Worm (Caenorhabditis elegans) whole organism, late embryonic: ENCODE data around the gene ttbk-5.

Experiments used
- C38D4.7 ChIP-seq: fragments of 200-800 bp; sonication (Bioruptor generic); optimal IDR thresholded peaks from 2 replicates; lab custom pipeline; 2018; ENCODE audit warnings: mild to moderate bottlenecking, missing genetic modification characterization, moderate library complexity, missing compliant biosample characterization
- T23F11.4 ChIP-seq: fragments of 200-800 bp; sonication (Bioruptor generic); optimal IDR thresholded peaks from 2 replicates; lab custom pipeline; 2018; ENCODE audit warnings: mild to moderate bottlenecking, missing genetic modification characterization, missing compliant biosample characterization
- Y22D7AL.16 ChIP-seq: sonication (generic microtip); optimal IDR thresholded peaks from 2 replicates; lab custom pipeline; 2016; ENCODE audit warnings: missing genetic modification characterization, missing compliant biosample characterization
- ahr-1 ChIP-seq: sonication (generic microtip); optimal IDR thresholded peaks from 2 replicates; lab custom pipeline; 2016; ENCODE audit warnings: missing genetic modification characterization, missing compliant biosample characterization
- ama-1 ChIP-seq: fragments of 150-350 bp; optimal IDR thresholded peaks from 2 replicates; lab custom pipeline; 2014
- ceh-18 ChIP-seq: sonication (generic microtip); optimal IDR thresholded peaks from 2 replicates; lab custom pipeline; 2016; ENCODE audit warnings: missing genetic modification characterization, missing compliant biosample characterization
- ceh-19 ChIP-seq: fragments of 200-800 bp; sonication (Bioruptor generic); optimal IDR thresholded peaks from 2 replicates; lab custom pipeline; 2018; ENCODE audit warnings: mild to moderate bottlenecking, missing genetic modification characterization, missing compliant biosample characterization
- ceh-2 ChIP-seq: sonication (generic microtip); optimal IDR thresholded peaks from 2 replicates; lab custom pipeline; 2016; ENCODE audit warnings: missing genotype, missing genetic modification characterization, missing compliant biosample characterization
- ceh-24 ChIP-seq: sonication (generic microtip); optimal IDR thresholded peaks from 2 replicates; lab custom pipeline; 2016; ENCODE audit warnings: mild to moderate bottlenecking, missing genetic modification characterization, missing compliant biosample characterization
- ceh-30 ChIP-seq: fragments of 150-350 bp; optimal IDR thresholded peaks from 2 replicates; lab custom pipeline; 2014; ENCODE audit warnings: missing biosample characterization, missing genetic modification characterization
- ceh-48 ChIP-seq: sonication (generic microtip); optimal IDR thresholded peaks from 2 replicates; lab custom pipeline; 2016; ENCODE audit warnings: missing genetic modification characterization, inconsistent platforms, missing compliant biosample characterization
- ceh-9 ChIP-seq: sonication (generic microtip); optimal IDR thresholded peaks from 2 replicates; lab custom pipeline; 2016; ENCODE audit warnings: mild to moderate bottlenecking, missing genetic modification characterization, inconsistent platforms, missing compliant biosample characterization
- dve-1 ChIP-seq: sonication (generic microtip); optimal IDR thresholded peaks from 2 replicates; lab custom pipeline; 2017; ENCODE audit warnings: antibody characterized with exemption, mild to moderate bottlenecking, missing genetic modification characterization, missing compliant biosample characterization
- elt-2 ChIP-seq: sonication (generic microtip); optimal IDR thresholded peaks from 2 replicates; lab custom pipeline; 2016; ENCODE audit warnings: missing genetic modification reagents, missing genetic modification characterization, missing compliant biosample characterization
- elt-4 ChIP-seq: sonication (generic microtip); optimal IDR thresholded peaks from 2 replicates; lab custom pipeline; 2016; ENCODE audit warnings: missing genetic modification characterization, missing compliant biosample characterization
- eyg-1 ChIP-seq: sonication (generic microtip); optimal IDR thresholded peaks from 2 replicates; lab custom pipeline; 2016; ENCODE audit warnings: missing genotype, missing genetic modification characterization, missing compliant biosample characterization
- fax-1 ChIP-seq: sonication (generic microtip); optimal IDR thresholded peaks from 2 replicates; lab custom pipeline; 2016; ENCODE audit warnings: missing genotype, missing genetic modification characterization, missing compliant biosample characterization
- fkh-6 ChIP-seq: sonication (generic microtip); optimal IDR thresholded peaks from 2 replicates; lab custom pipeline; 2016; ENCODE audit warnings: missing genetic modification characterization, missing compliant biosample characterization
- gmeb-2 ChIP-seq: sonication (generic microtip); optimal IDR thresholded peaks from 2 replicates; lab custom pipeline; 2016; ENCODE audit warnings: missing genetic modification characterization, inconsistent platforms, missing compliant biosample characterization
- hlh-13 ChIP-seq: fragments of 200-800 bp; sonication (Bioruptor generic); optimal IDR thresholded peaks from 2 replicates; lab custom pipeline; 2018; ENCODE audit warnings: mild to moderate bottlenecking, missing genetic modification characterization, missing compliant biosample characterization
- hlh-15 ChIP-seq: sonication (generic microtip); optimal IDR thresholded peaks from 2 replicates; lab custom pipeline; 2016; ENCODE audit warnings: missing genetic modification characterization, missing compliant biosample characterization
- hlh-30 ChIP-seq: sonication (generic microtip); optimal IDR thresholded peaks from 2 replicates; lab custom pipeline; 2017; ENCODE audit warnings: antibody characterized with exemption, missing genetic modification characterization, missing compliant biosample characterization; ENCODE audit not compliant: insufficient read depth
- hlh-6 ChIP-seq: sonication (generic microtip); optimal IDR thresholded peaks from 2 replicates; lab custom pipeline; 2016; ENCODE audit warnings: missing genotype, missing genetic modification characterization, missing compliant biosample characterization
- hlh-8 ChIP-seq: sonication (generic microtip); optimal IDR thresholded peaks from 2 replicates; lab custom pipeline; 2016; ENCODE audit warnings: missing genotype, missing genetic modification characterization, missing compliant biosample characterization
- lim-6 ChIP-seq: sonication (generic microtip); optimal IDR thresholded peaks from 2 replicates; lab custom pipeline; 2016; ENCODE audit warnings: missing genetic modification characterization, missing compliant biosample characterization
- lin-11 ChIP-seq: fragments of 200-800 bp; sonication (Bioruptor generic); optimal IDR thresholded peaks from 2 replicates; lab custom pipeline; 2018; ENCODE audit warnings: mild to moderate bottlenecking, missing genetic modification characterization, missing compliant biosample characterization
- madf-2 ChIP-seq: sonication (generic microtip); optimal IDR thresholded peaks from 2 replicates; lab custom pipeline; 2017; ENCODE audit warnings: missing genetic modification characterization, missing compliant biosample characterization
- nhr-11 ChIP-seq: fragments of 150-350 bp; optimal IDR thresholded peaks from 2 replicates; lab custom pipeline; 2014; ENCODE audit warnings: missing biosample characterization, missing genetic modification characterization
- nhr-232 ChIP-seq: sonication (generic microtip); optimal IDR thresholded peaks from 2 replicates; lab custom pipeline; 2016; ENCODE audit warnings: missing genetic modification characterization, missing compliant biosample characterization
- npax-4 ChIP-seq: sonication (generic microtip); optimal IDR thresholded peaks from 2 replicates; lab custom pipeline; 2016; ENCODE audit warnings: missing genetic modification characterization, missing compliant biosample characterization
- odd-2 ChIP-seq: sonication (generic microtip); optimal IDR thresholded peaks from 2 replicates; lab custom pipeline; 2017; ENCODE audit warnings: antibody characterized with exemption, mild to moderate bottlenecking, missing genetic modification characterization, missing compliant biosample characterization
- pag-3 ChIP-seq: sonication (generic microtip); optimal IDR thresholded peaks from 2 replicates; lab custom pipeline; 2016; ENCODE audit warnings: missing compliant biosample characterization, missing genetic modification characterization, borderline replicate concordance
- pat-9 ChIP-seq: fragments of 200-800 bp; sonication (Bioruptor generic); optimal IDR thresholded peaks from 2 replicates; lab custom pipeline; 2018; ENCODE audit warnings: mild to moderate bottlenecking, missing genetic modification characterization, moderate library complexity, missing compliant biosample characterization
- pax-1 ChIP-seq: fragments of 150-350 bp; optimal IDR thresholded peaks from 2 replicates; lab custom pipeline; 2014; ENCODE audit warnings: missing biosample characterization, missing genetic modification characterization
- pros-1 ChIP-seq: fragments of 150-350 bp; optimal IDR thresholded peaks from 2 replicates; lab custom pipeline; 2014; ENCODE audit warnings: missing biosample characterization, missing genetic modification reagents, missing genetic modification characterization
- sdc-2 ChIP-seq: sonication (generic microtip); optimal IDR thresholded peaks from 2 replicates; lab custom pipeline; 2016; ENCODE audit warnings: missing genotype, missing genetic modification characterization, missing compliant biosample characterization
- sox-2 ChIP-seq: fragments of 200-800 bp; sonication (Bioruptor generic); IDR thresholded peaks from 2 replicates; pipeline ENCODE4 v1.3.6; 2022; ENCODE audit warnings: missing genetic modification reagents, missing genetic modification characterization, missing compliant biosample characterization
- sox-4 ChIP-seq: sonication (generic microtip); optimal IDR thresholded peaks from 2 replicates; lab custom pipeline; 2017; ENCODE audit warnings: mild to moderate bottlenecking, missing genetic modification characterization, inconsistent platforms, missing compliant biosample characterization
- syd-9 ChIP-seq: sonication (generic microtip); optimal IDR thresholded peaks from 2 replicates; lab custom pipeline; 2016; ENCODE audit warnings: mild to moderate bottlenecking, missing genetic modification characterization, moderate library complexity, missing compliant biosample characterization
- tbx-7 ChIP-seq: sonication (generic microtip); optimal IDR thresholded peaks from 2 replicates; lab custom pipeline; 2016; ENCODE audit warnings: missing genotype, missing genetic modification characterization, missing compliant biosample characterization
- unc-42 ChIP-seq: sonication (generic microtip); optimal IDR thresholded peaks from 2 replicates; lab custom pipeline; 2016; ENCODE audit warnings: missing genotype, missing genetic modification characterization, missing compliant biosample characterization
- zip-5 ChIP-seq: sonication (generic microtip); optimal IDR thresholded peaks from 2 replicates; lab custom pipeline; 2016; ENCODE audit warnings: missing genetic modification characterization, missing compliant biosample characterization

The ttbk-5 gene

ce11 chrIV:10067541-10067940 is 22.9 kb upstream of the ttbk-5 start, which contains the start of gene cwn-2:
Gene cwn-2 (plus strand): TSS chrIV:10067816.
- TF ChIP-seq pros-1 (tag; lab: Kevin White, UChicago) (no peak), unc-42 (peak; percentile 11)

ce11 chrIV:10068266-10068665 is 22.2 kb upstream of the ttbk-5 start:
- TF ChIP-seq ceh-24, result no peak
- TF ChIP-seq ceh-9 (tag; lab: Kevin White, UChicago), result no peak
- no peak for TF ChIP-seq pros-1 (tag; lab: Kevin White, UChicago)
- no peak for TF ChIP-seq nhr-11 (tag; lab: Kevin White, UChicago)
- TF ChIP-seq eyg-1, result no peak
- TF ChIP-seq, all 69 proteins: peak for 0

- TF ChIP-seq pat-9 (no peak), Y22D7AL.16 (no peak), tbx-7 (no peak), ceh-2 (tag; lab: Kevin White, UChicago) (no peak), lim-6 (no peak)
Measured at ce11 chrIV:10072527-10072926, 17.9 kb upstream of the ttbk-5 start, which contains the start of gene W01B6.3. Gene W01B6.3 (minus strand): TSS chrIV:10072627.

ce11 chrIV:10075034-10075510 is 15.4 kb upstream of the ttbk-5 start, which contains the start of the genes ttbk-4 and W01B6.4:
Gene ttbk-4 (minus strand): TSS chrIV:10075134.
Gene W01B6.4 (plus strand): TSS chrIV:10075460.
- TF ChIP-seq tbx-7 (no peak), ahr-1 (tag; lab: Kevin White, UChicago) (no peak), T23F11.4 (GFP tag; lab: Kevin White, UChicago) (no peak), zip-5 (no peak), lin-11 (tag; lab: Kevin White, UChicago) (no peak), sox-4 (tag; lab: Kevin White, UChicago) (no peak)

- TF ChIP-seq gmeb-2 (no peak), hlh-30 (tag; lab: Kevin White, UChicago) (no peak), nhr-232 (no peak), ama-1 (lab: Kevin White, UChicago) (no peak), ceh-30 (no peak), ceh-19 (GFP tag; lab: Kevin White, UChicago) (no peak), sdc-2 (no peak), syd-9 (tag; lab: Kevin White, UChicago) (no peak), C38D4.7 (GFP tag; lab: Kevin White, UChicago) (no peak), ceh-18 (tag; lab: Kevin White, UChicago) (no peak), ceh-48 (tag; lab: Kevin White, UChicago) (no peak), lim-6 (no peak), elt-4 (tag; lab: Kevin White, UChicago) (no peak), hlh-13 (no peak), lin-11 (tag; lab: Kevin White, UChicago) (no peak), pax-1 (no peak), sox-2 (GFP tag; lab: Robert Waterston, UW) (no peak), elt-2 (no peak), fkh-6 (tag; lab: Kevin White, UChicago) (no peak), fax-1 (tag; lab: Kevin White, UChicago) (no peak)
Measured at ce11 chrIV:10075899-10076298, 14.6 kb upstream of the ttbk-5 start, which contains the start of gene W01B6.5. Gene W01B6.5 (plus strand): TSS chrIV:10076199.

- TF ChIP-seq odd-2 (tag; lab: Kevin White, UChicago) (no peak), npax-4 (tag; lab: Kevin White, UChicago) (no peak), pag-3 (tag; lab: Kevin White, UChicago) (no peak), sox-4 (tag; lab: Kevin White, UChicago) (no peak), dve-1 (tag; lab: Kevin White, UChicago) (no peak), syd-9 (tag; lab: Kevin White, UChicago) (no peak), ahr-1 (tag; lab: Kevin White, UChicago) (no peak), sox-2 (GFP tag; lab: Robert Waterston, UW) (no peak), ama-1 (lab: Kevin White, UChicago) (no peak), hlh-15 (tag; lab: Kevin White, UChicago) (no peak), hlh-8 (tag; lab: Kevin White, UChicago) (no peak), hlh-6 (tag; lab: Kevin White, UChicago) (no peak), T23F11.4 (GFP tag; lab: Kevin White, UChicago) (no peak), elt-2 (no peak), unc-42 (no peak), madf-2 (tag; lab: Kevin White, UChicago) (no peak)
- TF ChIP-seq, all 69 proteins: peak for 0
Measured at ce11 chrIV:10078003-10078402, 12.5 kb upstream of the ttbk-5 start.
